Worm (Caenorhabditis elegans): Measurements from ENCODE around the gene Y38E10A.1.

Gene Y38E10A.1

ce11 chrII:12560210-12560609 lies 10.2 kb downstream of the Y38E10A.1 start, which contains the start of gene F49C5.12:
TSS of gene F49C5.12 (minus strand) at chrII:12560310.
- TF ChIP-seq ceh-36 (tag; optimal IDR thresholded peaks at IDR 0.05) (no peak), ceh-13 (GFP tag; optimal IDR thresholded peaks at IDR 0.05) (no peak), aly-1 (tag; optimal IDR thresholded peaks at IDR 0.05) (no peak), F13C5.2 (tag; optimal IDR thresholded peaks at IDR 0.05) (no peak), sea-1 (GFP tag; conservative IDR thresholded peaks at IDR 0.05) (no peak), B0310.2 (tag; optimal IDR thresholded peaks at IDR 0.05) (no peak), ets-7 (tag; optimal IDR thresholded peaks at IDR 0.05) (no peak), hmg-4 (GFP tag; optimal IDR thresholded peaks at IDR 0.05) (no peak), tbx-11 (GFP tag; IDR thresholded peaks at IDR 0.05) (no peak), pes-1 (GFP tag; IDR thresholded peaks at IDR 0.05) (no peak)

ce11 chrII:12555579-12555978 lies 14.8 kb downstream of the Y38E10A.1 start, which contains the start of gene F49C5.11:
TSS of gene F49C5.11 (plus strand) at chrII:12555879.
- TF ChIP-seq hmg-4 (GFP tag; optimal IDR thresholded peaks at IDR 0.05), result no peak
- no peak for TF ChIP-seq tbx-37 (GFP tag; conservative IDR thresholded peaks at IDR 0.05)
- TF ChIP-seq hnd-1 (tag; optimal IDR thresholded peaks at IDR 0.05), result no peak
- no peak for TF ChIP-seq sea-1 (GFP tag; conservative IDR thresholded peaks at IDR 0.05)
- TF ChIP-seq tbx-11 (GFP tag; IDR thresholded peaks at IDR 0.05), result no peak
- TF ChIP-seq hmbx-1 (tag; optimal IDR thresholded peaks at IDR 0.05), result no peak
- no peak for TF ChIP-seq ets-7 (tag; optimal IDR thresholded peaks at IDR 0.05)

- TF ChIP-seq flt-1 (GFP tag; IDR thresholded peaks at IDR 0.05) (no peak), hmbx-1 (tag; optimal IDR thresholded peaks at IDR 0.05) (no peak), ceh-13 (GFP tag; optimal IDR thresholded peaks at IDR 0.05) (no peak), hnd-1 (tag; optimal IDR thresholded peaks at IDR 0.05) (no peak), ets-7 (tag; optimal IDR thresholded peaks at IDR 0.05) (no peak), F13C5.2 (tag; optimal IDR thresholded peaks at IDR 0.05) (no peak), sea-1 (GFP tag; conservative IDR thresholded peaks at IDR 0.05) (no peak), pes-1 (GFP tag; IDR thresholded peaks at IDR 0.05) (no peak), ceh-36 (tag; optimal IDR thresholded peaks at IDR 0.05) (no peak), hmg-4 (GFP tag; optimal IDR thresholded peaks at IDR 0.05) (no peak)
These were observed 19.5 kb downstream of the Y38E10A.1 start for ce11 chrII:12550940-12551339.

- TF ChIP-seq ets-7 (tag; optimal IDR thresholded peaks at IDR 0.05) (no peak), flt-1 (GFP tag; IDR thresholded peaks at IDR 0.05) (no peak), ama-1 (optimal IDR thresholded peaks at IDR 0.05) (no peak)
These were observed 20.8 kb downstream of the Y38E10A.1 start for ce11 chrII:12549613-12550012.

ce11 chrII:12547547-12547946 lies 22.9 kb downstream of the Y38E10A.1 start, which contains the start of gene F49C5.16:
TSS of gene F49C5.16 (plus strand) at chrII:12547847.
- TF ChIP-seq B0310.2 (tag; optimal IDR thresholded peaks at IDR 0.05), result no peak
- no peak for TF ChIP-seq F13C5.2 (tag; optimal IDR thresholded peaks at IDR 0.05)
- TF ChIP-seq ama-1 (optimal IDR thresholded peaks at IDR 0.05), result no peak
- no peak for TF ChIP-seq tbx-11 (GFP tag; IDR thresholded peaks at IDR 0.05)

ce11 chrII:12546413-12546812 lies 24.0 kb downstream of the Y38E10A.1 start, which contains the start of the genes F49C5.5 and F49C5.10:
TSS of gene F49C5.5 (minus strand) at chrII:12546513.
TSS of gene F49C5.10 (plus strand) at chrII:12546756.
- TF ChIP-seq aly-1 (tag; optimal IDR thresholded peaks at IDR 0.05), result no peak
- TF ChIP-seq ama-1 (optimal IDR thresholded peaks at IDR 0.05), result no peak
- TF ChIP-seq scrt-1 (GFP tag; IDR thresholded peaks at IDR 0.05), result no peak
- TF ChIP-seq ceh-13 (GFP tag; optimal IDR thresholded peaks at IDR 0.05), result no peak
- no peak for TF ChIP-seq tbx-11 (GFP tag; IDR thresholded peaks at IDR 0.05)
- no peak for TF ChIP-seq hnd-1 (tag; optimal IDR thresholded peaks at IDR 0.05)
- no peak for TF ChIP-seq hmbx-1 (tag; optimal IDR thresholded peaks at IDR 0.05)
- no peak for TF ChIP-seq ets-7 (tag; optimal IDR thresholded peaks at IDR 0.05)
- no peak for TF ChIP-seq flt-1 (GFP tag; IDR thresholded peaks at IDR 0.05)
- no peak for TF ChIP-seq ceh-36 (tag; optimal IDR thresholded peaks at IDR 0.05)
- no peak for TF ChIP-seq hmg-4 (GFP tag; optimal IDR thresholded peaks at IDR 0.05)
- no peak for TF ChIP-seq B0310.2 (tag; optimal IDR thresholded peaks at IDR 0.05)
- TF ChIP-seq tbx-37 (GFP tag; conservative IDR thresholded peaks at IDR 0.05), result no peak
- no peak for TF ChIP-seq F13C5.2 (tag; optimal IDR thresholded peaks at IDR 0.05)
- TF ChIP-seq tra-4 (tag; optimal IDR thresholded peaks at IDR 0.05), result no peak
- no peak for TF ChIP-seq pes-1 (GFP tag; IDR thresholded peaks at IDR 0.05)
- no peak for TF ChIP-seq sea-1 (GFP tag; conservative IDR thresholded peaks at IDR 0.05)

- TF ChIP-seq tra-4 (tag; optimal IDR thresholded peaks at IDR 0.05) (no peak), hnd-1 (tag; optimal IDR thresholded peaks at IDR 0.05) (no peak), tbx-11 (GFP tag; IDR thresholded peaks at IDR 0.05) (no peak), hmbx-1 (tag; optimal IDR thresholded peaks at IDR 0.05) (no peak), aly-1 (tag; optimal IDR thresholded peaks at IDR 0.05) (no peak), ets-7 (tag; optimal IDR thresholded peaks at IDR 0.05) (no peak), ceh-13 (GFP tag; optimal IDR thresholded peaks at IDR 0.05) (no peak), B0310.2 (tag; optimal IDR thresholded peaks at IDR 0.05) (no peak), ceh-36 (tag; optimal IDR thresholded peaks at IDR 0.05) (no peak), hmg-4 (GFP tag; optimal IDR thresholded peaks at IDR 0.05) (no peak), pes-1 (GFP tag; IDR thresholded peaks at IDR 0.05) (no peak), F13C5.2 (tag; optimal IDR thresholded peaks at IDR 0.05) (no peak), sea-1 (GFP tag; conservative IDR thresholded peaks at IDR 0.05) (no peak), scrt-1 (GFP tag; IDR thresholded peaks at IDR 0.05) (no peak), ama-1 (optimal IDR thresholded peaks at IDR 0.05) (no peak), tbx-37 (GFP tag; conservative IDR thresholded peaks at IDR 0.05) (no peak), flt-1 (GFP tag; IDR thresholded peaks at IDR 0.05) (no peak)
These were observed 25.9 kb downstream of the Y38E10A.1 start, which contains the start of gene F49C5.9 for ce11 chrII:12544533-12544932. TSS of gene F49C5.9 (minus strand) at chrII:12544633.

ce11 chrII:12542594-12542997 lies 27.8 kb downstream of the Y38E10A.1 start:
- TF ChIP-seq F13C5.2 (tag; optimal IDR thresholded peaks at IDR 0.05) (no peak), hmbx-1 (tag; optimal IDR thresholded peaks at IDR 0.05) (no peak), tbx-37 (GFP tag; conservative IDR thresholded peaks at IDR 0.05) (no peak), sea-1 (GFP tag; conservative IDR thresholded peaks at IDR 0.05) (no peak), ets-7 (tag; optimal IDR thresholded peaks at IDR 0.05) (no peak), hnd-1 (tag; optimal IDR thresholded peaks at IDR 0.05) (no peak), ceh-13 (GFP tag; optimal IDR thresholded peaks at IDR 0.05) (no peak), scrt-1 (GFP tag; IDR thresholded peaks at IDR 0.05) (no peak), aly-1 (tag; optimal IDR thresholded peaks at IDR 0.05) (no peak), flt-1 (GFP tag; IDR thresholded peaks at IDR 0.05) (no peak)

All from whole organism, early embryonic.